Fruit fly (Drosophila melanogaster): Measurements from ENCODE around the gene CG34129.

CG34129 gene

dm6 chr3R:26188708-26189107 is 2.3 kb downstream of the CG34129 start, which contains the start of gene CG6073 (continued):
- TF ChIP-seq Nf-YB (GFP tag; optimal IDR thresholded peaks at IDR 0.05) (no peak), Aef1 (GFP tag; IDR thresholded peaks at IDR 0.05) (no peak), Abd-B (GFP tag; optimal IDR thresholded peaks at IDR 0.05) (peak; percentile 94), gro (GFP tag; optimal IDR thresholded peaks at IDR 0.05) (peak; percentile 80), crc (GFP tag; optimal IDR thresholded peaks at IDR 0.05) (no peak), CG2712 (tag; optimal IDR thresholded peaks at IDR 0.05) (peak; percentile 61), kah (GFP tag; optimal IDR thresholded peaks at IDR 0.05) (no peak), chm (GFP tag; IDR thresholded peaks at IDR 0.05) (no peak), CG6791 (GFP tag; IDR thresholded peaks at IDR 0.05; ENCODE audit: partially characterized antibody) (no peak), toy (GFP tag; IDR thresholded peaks at IDR 0.05) (no peak), HLH54F (GFP tag; optimal IDR thresholded peaks at IDR 0.05) (peak; percentile 62), CG10654 (GFP tag; optimal IDR thresholded peaks at IDR 0.05) (peak; percentile 12), ara (GFP tag; IDR thresholded peaks at IDR 0.05) (no peak), CG10274 (GFP tag; optimal IDR thresholded peaks at IDR 0.05) (no peak), slbo (GFP tag; IDR thresholded peaks at IDR 0.05) (peak; percentile 72), Hr3 (GFP tag; optimal IDR thresholded peaks at IDR 0.05) (peak; percentile 34), br (optimal IDR thresholded peaks at IDR 0.05) (no peak), Fer3 (tag; optimal IDR thresholded peaks at IDR 0.05) (peak; percentile 45), D19B (GFP tag; optimal IDR thresholded peaks at IDR 0.05) (peak; percentile 28), Dek (tag; optimal IDR thresholded peaks at IDR 0.05) (peak; percentile 73), bowl (GFP tag; IDR thresholded peaks at IDR 0.05) (no peak), HLH4C (GFP tag; IDR thresholded peaks at IDR 0.05; ENCODE audit: partially characterized antibody) (no peak; the same call in 2 of the 3 replicates), hkb (optimal IDR thresholded peaks at IDR 0.05) (no peak), hkb (GFP tag; IDR thresholded peaks at IDR 0.05) (peak; percentile 48; the same call in 1 of the 2 replicates), E2f2 (GFP tag; IDR thresholded peaks at IDR 0.05) (peak; percentile 35; the same call in 1 of the 2 replicates), B-H1 (GFP tag; IDR thresholded peaks at IDR 0.05) (no peak), BEAF-32 (GFP tag; optimal IDR thresholded peaks at IDR 0.05) (peak; percentile 56), ap (GFP tag; IDR thresholded peaks at IDR 0.05) (no peak), Myb (GFP tag; optimal IDR thresholded peaks at IDR 0.05) (peak; percentile 97), pzg (GFP tag; optimal IDR thresholded peaks at IDR 0.05) (peak; percentile 99), Hmr (GFP tag; optimal IDR thresholded peaks at IDR 0.05) (peak; percentile 84), nmo (GFP tag; optimal IDR thresholded peaks at IDR 0.05) (peak; percentile 85), CG18599 (GFP tag; optimal IDR thresholded peaks at IDR 0.05) (no peak), abd-A (tag; optimal IDR thresholded peaks at IDR 0.05) (peak; percentile 76), tap (tag; optimal IDR thresholded peaks at IDR 0.05) (peak; percentile 16), stwl (tag; optimal IDR thresholded peaks at IDR 0.05) (peak; percentile 98), CG30403 (GFP tag; optimal IDR thresholded peaks at IDR 0.05) (peak; percentile 57), dysf (GFP tag; IDR thresholded peaks at IDR 0.05) (peak; percentile 49; the same call in 2 of the 3 replicates), CG15514 (GFP tag; optimal IDR thresholded peaks at IDR 0.05) (peak; percentile 87), CG12391 (tag; optimal IDR thresholded peaks at IDR 0.05) (no peak), CG30431 (GFP tag; optimal IDR thresholded peaks at IDR 0.05) (no peak), CG4820 (GFP tag; optimal IDR thresholded peaks at IDR 0.05) (peak; percentile 58), Ptx1 (GFP tag; IDR thresholded peaks at IDR 0.05) (peak; percentile 57), CG11085 (GFP tag; IDR thresholded peaks at IDR 0.05) (0 out of 2 replicates have a peak, but pooled peaks have one; percentile 26), CG9817 (tag; optimal IDR thresholded peaks at IDR 0.05) (peak; percentile 55), Adf1 (GFP tag; IDR thresholded peaks at IDR 0.05) (peak; percentile 33), CG2120 (GFP tag; optimal IDR thresholded peaks at IDR 0.05) (peak; percentile 76), Mrtf (GFP tag; IDR thresholded peaks at IDR 0.05) (peak; percentile 57; the same call in 1 of the 3 replicates), CG11456 (GFP tag; IDR thresholded peaks at IDR 0.05) (peak; percentile 76), CG18619 (GFP tag; optimal IDR thresholded peaks at IDR 0.05) (peak; percentile 26), sug (tag; optimal IDR thresholded peaks at IDR 0.05) (peak; percentile 64), gcm2 (GFP tag; optimal IDR thresholded peaks at IDR 0.05) (no peak)

Data from whole organism, embryonic.